Fruit fly (Drosophila melanogaster) whole organism, embryonic: ENCODE results near the gene wls.

Experiments
- Ada2b ChIP-seq: fragments of 200-800 bp; sonication (Bioruptor generic); IDR thresholded peaks from 2 replicates; pipeline ENCODE4 v1.3.6; 2022; ENCODE audit warnings: missing biosample characterization, missing genetic modification characterization
- CG10321 ChIP-seq: fragments of 200-800 bp; sonication (Bioruptor generic); IDR thresholded peaks from 2 replicates; pipeline ENCODE4 v1.3.6; 2022; ENCODE audit warnings: missing biosample characterization, missing genetic modification characterization
- CG10565 ChIP-seq: fragments of 200-800 bp; sonication (Bioruptor generic); optimal IDR thresholded peaks from 3 replicates; lab custom pipeline; 2016; ENCODE audit warnings: missing biosample characterization, mild to moderate bottlenecking, missing genetic modification characterization
- CG10654 ChIP-seq: fragments of 200-800 bp; sonication (Bioruptor generic); optimal IDR thresholded peaks from 2 replicates; lab custom pipeline; 2016; ENCODE audit warnings: missing biosample characterization, missing genetic modification characterization
- CG11398 ChIP-seq: fragments of 200-800 bp; sonication (Bioruptor generic); optimal IDR thresholded peaks from 2 replicates; lab custom pipeline; 2016; ENCODE audit warnings: missing biosample characterization, missing genetic modification characterization
- CG12769 ChIP-seq: fragments of 200-800 bp; sonication (Bioruptor generic); optimal IDR thresholded peaks from 2 replicates; lab custom pipeline; 2019; ENCODE audit warnings: missing biosample characterization, mild to moderate bottlenecking, missing genetic modification characterization, moderate library complexity
- CG14050 ChIP-seq: fragments of 200-800 bp; sonication (Bioruptor generic); IDR thresholded peaks from 3 replicates; pipeline ENCODE4 v1.3.6; 2022; ENCODE audit warnings: missing biosample characterization, missing genetic modification characterization
- CG17359 ChIP-seq: fragments of 200-800 bp; sonication (Bioruptor generic); optimal IDR thresholded peaks from 3 replicates; lab custom pipeline; 2018; ENCODE audit warnings: missing biosample characterization, mild to moderate bottlenecking, missing genetic modification characterization, moderate library complexity
- CG2678 ChIP-seq: fragments of 200-800 bp; sonication (Bioruptor generic); optimal IDR thresholded peaks from 3 replicates; lab custom pipeline; 2019; ENCODE audit warnings: missing biosample characterization, mild to moderate bottlenecking, missing genetic modification characterization, moderate library complexity
- CG2875 ChIP-seq: fragments of 200-800 bp; sonication (Bioruptor generic); optimal IDR thresholded peaks from 2 replicates; lab custom pipeline; 2017; ENCODE audit warnings: missing biosample characterization, mild to moderate bottlenecking, missing genetic modification characterization, missing genetic modification reagents
- CG33557 ChIP-seq: fragments of 200-800 bp; sonication (Bioruptor generic); optimal IDR thresholded peaks from 2 replicates; lab custom pipeline; 2019; ENCODE audit warnings: missing biosample characterization, mild to moderate bottlenecking, missing genetic modification characterization, moderate library complexity
- CG6272 ChIP-seq: fragments of 200-800 bp; sonication (Bioruptor generic); IDR thresholded peaks from 2 replicates; pipeline ENCODE4 v1.3.6; 2022; ENCODE audit warnings: missing biosample characterization, missing genetic modification characterization
- CG6765 ChIP-seq: fragments of 200-800 bp; sonication (Bioruptor generic); optimal IDR thresholded peaks from 3 replicates; lab custom pipeline; 2017; ENCODE audit warnings: missing biosample characterization, mild to moderate bottlenecking, missing genetic modification characterization
- CG7271 ChIP-seq: fragments of 200-800 bp; sonication (Bioruptor generic); optimal IDR thresholded peaks from 2 replicates; lab custom pipeline; 2018; ENCODE audit warnings: missing biosample characterization, mild to moderate bottlenecking, missing genetic modification characterization, moderate library complexity
- CG7556 ChIP-seq: fragments of 200-800 bp; sonication (Bioruptor generic); optimal IDR thresholded peaks from 2 replicates; lab custom pipeline; 2017; ENCODE audit warnings: missing biosample characterization, mild to moderate bottlenecking, missing genetic modification characterization
- CG9817 ChIP-seq: fragments of 200-800 bp; sonication (Bioruptor generic); optimal IDR thresholded peaks from 2 replicates; lab custom pipeline; 2018; ENCODE audit warnings: missing biosample characterization, mild to moderate bottlenecking, missing genetic modification characterization, moderate library complexity
- Deaf1 ChIP-seq: fragments of 200-800 bp; optimal IDR thresholded peaks from 3 replicates; lab custom pipeline; 2019; ENCODE audit warnings: missing biosample characterization, mild to moderate bottlenecking, missing genetic modification characterization, moderate library complexity
- Ets65A ChIP-seq: fragments of 200-800 bp; sonication (Bioruptor generic); peaks from one replicate; lab custom pipeline; 2016; ENCODE audit warnings: missing biosample characterization, missing genetic modification characterization
- MESR4 ChIP-seq: fragments of 200-800 bp; sonication (Bioruptor generic); optimal IDR thresholded peaks from 2 replicates; lab custom pipeline; 2018; ENCODE audit warnings: missing biosample characterization, mild to moderate bottlenecking, missing genetic modification characterization, moderate library complexity
- NfI ChIP-seq: fragments of 200-800 bp; sonication (Bioruptor generic); optimal IDR thresholded peaks from 3 replicates; lab custom pipeline; 2018; ENCODE audit warnings: missing biosample characterization, mild to moderate bottlenecking, missing genetic modification characterization, moderate library complexity
- Oli ChIP-seq: fragments of 200-800 bp; sonication (Bioruptor generic); optimal IDR thresholded peaks from 2 replicates; lab custom pipeline; 2018; ENCODE audit warnings: missing biosample characterization, mild to moderate bottlenecking, missing genetic modification characterization, moderate library complexity
- Rx ChIP-seq: fragments of 200-800 bp; sonication (Bioruptor generic); IDR thresholded peaks from 2 replicates; pipeline ENCODE4 v1.3.6; 2022; ENCODE audit warnings: missing biosample characterization, missing genetic modification characterization
- Six4 ChIP-seq: fragments of 200-800 bp; sonication (Bioruptor generic); optimal IDR thresholded peaks from 2 replicates; lab custom pipeline; 2016; ENCODE audit warnings: missing biosample characterization, missing genetic modification characterization
- Sox102F ChIP-seq: fragments of 200-800 bp; sonication (Bioruptor generic); optimal IDR thresholded peaks from 2 replicates; lab custom pipeline; 2018; ENCODE audit warnings: missing biosample characterization, mild to moderate bottlenecking, missing genetic modification characterization, moderate library complexity
- Sry-δ ChIP-seq: fragments of 200-800 bp; sonication (Bioruptor generic); optimal IDR thresholded peaks from 2 replicates; lab custom pipeline; 2016; ENCODE audit warnings: missing biosample characterization, missing genetic modification characterization
- Trl ChIP-seq, 3 experiments: fragments of >200 bp in 2 of 3; fragments of 200-800 bp in 1 of 3; sonication (Bioruptor generic) in 1 of 3; optimal IDR thresholded peaks; 2 replicates in 1 of 3; 3 replicates in 2 of 3; lab custom pipeline; 2016 to 2017; ENCODE audit warnings: missing biosample characterization in 1 of 3, missing genetic modification characterization in 1 of 3
- ase ChIP-seq: fragments of 200-800 bp; sonication (Bioruptor generic); IDR thresholded peaks from 3 replicates; pipeline ENCODE4 v1.3.6; 2022; ENCODE audit warnings: missing biosample characterization, missing genetic modification characterization
- danr ChIP-seq: fragments of 200-800 bp; sonication (Bioruptor generic); IDR thresholded peaks from 2 replicates; pipeline ENCODE4 v1.3.6; 2022; ENCODE audit warnings: missing biosample characterization, missing genetic modification characterization
- dpn ChIP-seq, 2 experiments: fragments of 200-800 bp; sonication (Bioruptor generic); optimal IDR thresholded peaks; 3 replicates each; lab custom pipeline; 2016; ENCODE audit warnings: missing biosample characterization in 2 of 2, missing genetic modification characterization in 2 of 2
- dysf ChIP-seq: fragments of 200-800 bp; sonication (Bioruptor generic); IDR thresholded peaks from 3 replicates; pipeline ENCODE4 v1.3.6; 2022; ENCODE audit warnings: missing biosample characterization, missing genetic modification characterization
- fd3F ChIP-seq: fragments of 200-800 bp; sonication (Bioruptor generic); optimal IDR thresholded peaks from 2 replicates; lab custom pipeline; 2018; ENCODE audit warnings: missing biosample characterization, mild to moderate bottlenecking, missing genetic modification characterization, moderate library complexity
- grau ChIP-seq: fragments of 200-800 bp; optimal IDR thresholded peaks from 3 replicates; lab custom pipeline; 2019; ENCODE audit warnings: missing biosample characterization, mild to moderate bottlenecking, missing genetic modification characterization, moderate library complexity
- gro ChIP-seq: fragments of 200-800 bp; sonication (Bioruptor generic); optimal IDR thresholded peaks from 2 replicates; lab custom pipeline; 2016; ENCODE audit warnings: missing biosample characterization, missing genetic modification characterization
- hth ChIP-seq: fragments of >200 bp; optimal IDR thresholded peaks from 2 replicates; lab custom pipeline; 2017; ENCODE audit warnings: inconsistent platforms
- inv ChIP-seq: fragments of 200-800 bp; sonication (Bioruptor generic); IDR thresholded peaks from 2 replicates; pipeline ENCODE4 v1.3.6; 2022; ENCODE audit warnings: missing biosample characterization, missing genetic modification characterization; ENCODE audit not compliant: partially characterized antibody
- kni ChIP-seq: fragments of 200-800 bp; sonication (Bioruptor generic); optimal IDR thresholded peaks from 3 replicates; lab custom pipeline; 2017; ENCODE audit warnings: mild to moderate bottlenecking, missing biosample characterization, missing genetic modification reagents, missing genetic modification characterization
- knrl ChIP-seq: fragments of 200-800 bp; sonication (Bioruptor generic); IDR thresholded peaks from 3 replicates; pipeline ENCODE4 v1.3.6; 2022; ENCODE audit warnings: missing biosample characterization, missing genetic modification characterization; ENCODE audit not compliant: partially characterized antibody
- lmd ChIP-seq: fragments of 200-800 bp; sonication (Bioruptor generic); IDR thresholded peaks from 2 replicates; pipeline ENCODE4 v1.3.6; 2022; ENCODE audit warnings: missing biosample characterization, missing genetic modification characterization
- nom ChIP-seq: fragments of 200-800 bp; sonication (Bioruptor generic); optimal IDR thresholded peaks from 2 replicates; lab custom pipeline; 2017; ENCODE audit warnings: missing biosample characterization, missing genetic modification characterization, mild to moderate bottlenecking, moderate library complexity, missing genetic modification reagents
- oc ChIP-seq: fragments of 200-800 bp; sonication (Bioruptor generic); optimal IDR thresholded peaks from 2 replicates; lab custom pipeline; 2018; ENCODE audit warnings: missing biosample characterization, mild to moderate bottlenecking, missing genetic modification characterization, moderate library complexity
- odd ChIP-seq: fragments of 200-800 bp; sonication (Bioruptor generic); optimal IDR thresholded peaks from 2 replicates; lab custom pipeline; 2017; ENCODE audit warnings: missing biosample characterization, mild to moderate bottlenecking, missing genetic modification characterization
- pfk ChIP-seq: fragments of 200-800 bp; sonication (Bioruptor generic); optimal IDR thresholded peaks from 2 replicates; lab custom pipeline; 2018; ENCODE audit warnings: missing biosample characterization, mild to moderate bottlenecking, missing genetic modification characterization, moderate library complexity
- psq ChIP-seq: fragments of 200-800 bp; sonication (Bioruptor generic); optimal IDR thresholded peaks from 2 replicates; lab custom pipeline; 2017; ENCODE audit warnings: missing biosample characterization, missing genetic modification characterization
- sd ChIP-seq: fragments of 200-800 bp; sonication (Bioruptor generic); optimal IDR thresholded peaks from 3 replicates; lab custom pipeline; 2018; ENCODE audit warnings: missing biosample characterization, mild to moderate bottlenecking, missing genetic modification characterization, moderate library complexity
- shn ChIP-seq: fragments of 200-800 bp; sonication (Bioruptor generic); optimal IDR thresholded peaks from 3 replicates; lab custom pipeline; 2016; ENCODE audit warnings: missing biosample characterization, missing genetic modification characterization
- ttk ChIP-seq: fragments of 200-800 bp; sonication (Bioruptor generic); IDR thresholded peaks from 2 replicates; pipeline ENCODE4 v2.1.2; 2022; ENCODE audit warnings: missing biosample characterization, missing genetic modification characterization
- wor ChIP-seq: fragments of 200-800 bp; sonication (Bioruptor generic); IDR thresholded peaks from 2 replicates; pipeline ENCODE4 v1.3.6; 2022; ENCODE audit warnings: missing biosample characterization, missing genetic modification characterization
- z ChIP-seq: fragments of 200-800 bp; sonication (Bioruptor generic); IDR thresholded peaks from 3 replicates; pipeline ENCODE4 v1.3.6; 2022; ENCODE audit warnings: missing biosample characterization, missing genetic modification characterization
- zfh2 ChIP-seq: fragments of 200-800 bp; sonication (Bioruptor generic); optimal IDR thresholded peaks from 2 replicates; lab custom pipeline; 2016; ENCODE audit warnings: missing biosample characterization, missing genetic modification characterization

wls gene

dm6 chr3L:11210517-11210916 lies 41.1 kb upstream of the wls start, which contains the start of the genes Ube3a and CG7600 (continued):
- peak; percentile 55 for TF ChIP-seq oc
- no peak for TF ChIP-seq CG10321 (GFP tag; lab: Robert Waterston, UW)
- TF ChIP-seq z = no peak
- peak; percentile 84 for TF ChIP-seq sd
- peak; percentile 26 for TF ChIP-seq Ets65A (GFP tag; lab: Kevin White, UChicago)
- no peak for TF ChIP-seq Trl (optimal IDR thresholded peaks at IDR 0.05; lab: Kevin White, UChicago)
- peak; percentile 51 for TF ChIP-seq Trl (GFP tag; optimal IDR thresholded peaks at IDR 0.05; lab: Kevin White, UChicago)
- no peak for TF ChIP-seq CG14050 (GFP tag; lab: Robert Waterston, UW)
- TF ChIP-seq odd = no peak
- no peak for TF ChIP-seq danr (GFP tag; lab: Robert Waterston, UW)
- peak; percentile 81 for TF ChIP-seq MESR4 (GFP tag; lab: Kevin White, UChicago)
- peak; percentile 22 for TF ChIP-seq Deaf1
- TF ChIP-seq fd3F (GFP tag; lab: Kevin White, UChicago) = no peak
- TF ChIP-seq psq (GFP tag; lab: Kevin White, UChicago) = no peak
- peak; percentile 48 for TF ChIP-seq NfI
- peak; percentile 93 for TF ChIP-seq knrl (GFP tag; lab: Robert Waterston, UW)
- no peak for TF ChIP-seq Oli (tag; lab: Kevin White, UChicago)
- peak; percentile 75 for TF ChIP-seq CG17359 (tag; lab: Kevin White, UChicago)
- TF ChIP-seq zfh2 (GFP tag; lab: Kevin White, UChicago) = peak; percentile 40
- TF ChIP-seq nom = peak; percentile 16
- peak; percentile 45 for TF ChIP-seq CG2678 (tag; lab: Kevin White, UChicago)
- TF ChIP-seq CG7556 (GFP tag; lab: Kevin White, UChicago) = peak; percentile 25
- peak; percentile 55 for TF ChIP-seq CG33557 (GFP tag; lab: Kevin White, UChicago)

- TF ChIP-seq Ada2b (GFP tag; lab: Robert Waterston, UW) = no peak
- TF ChIP-seq CG6765 = no peak
- peak; percentile 57 for TF ChIP-seq CG7271 (tag; lab: Kevin White, UChicago)
- TF ChIP-seq CG11398 (GFP tag; lab: Kevin White, UChicago) = peak; percentile 22
- no peak for TF ChIP-seq kni (GFP tag; lab: Kevin White, UChicago)
- no peak for TF ChIP-seq CG10565 (GFP tag; lab: Kevin White, UChicago)
- no peak for TF ChIP-seq hth
- TF ChIP-seq CG12769 = peak; percentile 39
- TF ChIP-seq CG6272 = no peak; the same call in 1 of the 2 replicates
- TF ChIP-seq wor (GFP tag; lab: Robert Waterston, UW) = no peak
- TF ChIP-seq CG10654 (GFP tag; lab: Kevin White, UChicago) = peak; percentile 23
- peak; percentile 46 to 47 for TF ChIP-seq dpn (GFP tag; optimal IDR thresholded peaks at IDR 0.05; lab: Kevin White, UChicago)
- peak; percentile 38 for TF ChIP-seq grau (tag; lab: Kevin White, UChicago)
- TF ChIP-seq ase (GFP tag; lab: Robert Waterston, UW) = no peak
- peak; percentile 53 for TF ChIP-seq CG17359 (tag; lab: Kevin White, UChicago)
- TF ChIP-seq gro (GFP tag; lab: Kevin White, UChicago) = peak; percentile 26
- peak; percentile 48; the same call in 1 of the 3 replicates for TF ChIP-seq dysf (GFP tag; lab: Robert Waterston, UW)
- TF ChIP-seq Six4 (GFP tag; lab: Kevin White, UChicago) = peak; percentile 19
- peak; percentile 19 for TF ChIP-seq pfk (GFP tag; lab: Kevin White, UChicago)
- TF ChIP-seq Sox102F = peak; percentile 51
- TF ChIP-seq CG2875 = no peak
- TF ChIP-seq sd = peak; percentile 29
- no peak for TF ChIP-seq inv (GFP tag; lab: Robert Waterston, UW)
- TF ChIP-seq Rx (GFP tag; lab: Robert Waterston, UW) = no peak
- TF ChIP-seq ttk (GFP tag; lab: Robert Waterston, UW) = no peak
- no peak for TF ChIP-seq shn
- peak; percentile 14 for TF ChIP-seq Sry-δ
- TF ChIP-seq CG9817 (tag; lab: Kevin White, UChicago) = no peak
- no peak; the same call in 1 of the 2 replicates for TF ChIP-seq lmd (GFP tag; lab: Robert Waterston, UW)
Measured at dm6 chr3L:11205608-11206336, 36.3 kb upstream of the wls start, which contains the start of gene Plod. TSS of gene Plod (minus strand) at chr3L:11206016.
